Worm (Caenorhabditis elegans) whole organism, L2 larva: ENCODE results near the gene C54D10.9.

Experiments used
- R02D3.7 ChIP-seq: fragments of 150-350 bp; optimal IDR thresholded peaks from 2 replicates; lab custom pipeline; 2014; ENCODE audit warnings: missing biosample characterization, missing genetic modification characterization
- alr-1 ChIP-seq: fragments of 150-350 bp; optimal IDR thresholded peaks from 2 replicates; lab custom pipeline; 2014; ENCODE audit warnings: missing biosample characterization, missing genetic modification characterization
- fos-1 ChIP-seq: fragments of 150-350 bp; optimal IDR thresholded peaks from 2 replicates; lab custom pipeline; 2014; ENCODE audit warnings: missing biosample characterization, missing genetic modification characterization
- gmeb-1 ChIP-seq: fragments of 150-350 bp; optimal IDR thresholded peaks from 2 replicates; lab custom pipeline; 2014; ENCODE audit warnings: missing biosample characterization, missing genetic modification characterization
- lsy-2 ChIP-seq, 2 experiments: fragments of 150-350 bp in 1 of 2; sonication (generic microtip) in 1 of 2; optimal IDR thresholded peaks; 2 replicates each; lab custom pipeline; 2014 to 2017; ENCODE audit warnings: missing biosample characterization in 2 of 2, missing genetic modification characterization in 2 of 2
- mab-5 ChIP-seq: fragments of 150-350 bp; optimal IDR thresholded peaks from 2 replicates; lab custom pipeline; 2014; ENCODE audit warnings: missing biosample characterization, missing genetic modification characterization
- sma-9 ChIP-seq, 2 experiments: fragments of 150-350 bp in 1 of 2; sonication (generic microtip) in 1 of 2; optimal IDR thresholded peaks; 2 replicates each; lab custom pipeline; 2014 to 2016; ENCODE audit warnings: missing genetic modification characterization in 2 of 2, mild to moderate bottlenecking in 1 of 2, missing biosample characterization in 1 of 2, missing compliant biosample characterization in 1 of 2, missing genetic modification reagents in 1 of 2, moderate library complexity in 1 of 2

- TF ChIP-seq mab-5 (no peak), R02D3.7 (tag; lab: Kevin White, UChicago) (no peak), gmeb-1 (tag; lab: Kevin White, UChicago) (no peak), alr-1 (tag; lab: Kevin White, UChicago) (no peak), sma-9 (GFP tag; optimal IDR thresholded peaks at IDR 0.05; lab: Kevin White, UChicago) (no peak), sma-9 (tag; optimal IDR thresholded peaks at IDR 0.05; lab: Kevin White, UChicago) (no peak), lsy-2 (tag; optimal IDR thresholded peaks at IDR 0.05; lab: Kevin White, UChicago) (no peak), fos-1 (tag; lab: Kevin White, UChicago) (no peak)
These were observed 8.7 kb downstream of the C54D10.9 start for ce11 chrV:12455695-12456094.
